Worm (Caenorhabditis elegans): Measurements from ENCODE around the gene mbk-2.

DNA sequence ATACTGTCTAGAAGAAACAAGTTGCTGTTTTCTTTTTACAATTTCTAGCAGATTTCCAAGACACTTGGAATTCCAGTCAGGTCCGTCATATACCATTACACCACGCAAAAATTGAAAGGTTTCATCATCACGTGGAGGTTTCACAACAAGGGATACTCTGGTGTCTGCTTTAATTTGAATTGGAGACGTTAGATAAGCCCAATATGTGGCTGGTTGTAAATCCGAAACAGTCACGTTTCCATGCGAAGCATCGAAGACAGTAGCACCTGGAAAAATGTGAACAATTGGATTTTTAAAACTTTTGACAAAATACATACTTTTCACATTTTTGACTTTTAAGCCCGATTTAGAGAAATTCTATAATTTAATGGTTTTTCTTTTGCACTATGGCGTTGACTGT lies 18.3 kb upstream of the mbk-2 start:
- TF ChIP-seq set-16 (GFP tag; IDR thresholded peaks at IDR 0.05) (no peak), F26F4.8 (GFP tag; conservative IDR thresholded peaks at IDR 0.05) (no peak), spr-1 (tag; optimal IDR thresholded peaks at IDR 0.05) (no peak), lsy-2 (tag; optimal IDR thresholded peaks at IDR 0.05) (no peak)

Measured in whole organism, L4 larva.